Worm (Caenorhabditis elegans) whole organism, L4 larva: ENCODE data around the gene C35A5.3.
A peak's percentile ranks its signal among the peaks of the same experiment; 100 is the strongest.

Source experiments
- F26F4.8 ChIP-seq: fragments of 200-800 bp; sonication (Bioruptor generic); conservative IDR thresholded peaks from 2 replicates; pipeline ENCODE4 v1.3.6; 2022; ENCODE audit warnings: missing genetic modification characterization, missing compliant biosample characterization
- F44E2.7 ChIP-seq: fragments of 200-800 bp; sonication (Bioruptor generic); IDR thresholded peaks from 2 replicates; pipeline ENCODE4 v2.1.2; 2022; ENCODE audit warnings: missing genetic modification characterization, missing compliant biosample characterization
- R02D3.7 ChIP-seq: fragments of 150-350 bp; sonication (generic microtip); optimal IDR thresholded peaks from 3 replicates; lab custom pipeline; 2014; ENCODE audit warnings: missing biosample characterization, missing genetic modification characterization
- T20F7.1 ChIP-seq: fragments of 200-800 bp; sonication (Bioruptor generic); optimal IDR thresholded peaks from 2 replicates; lab custom pipeline; 2018; ENCODE audit warnings: mild to moderate bottlenecking, missing genetic modification characterization, missing compliant biosample characterization
- ZK546.5 ChIP-seq, 2 experiments: sonication (generic microtip); optimal IDR thresholded peaks; 2 replicates each; lab custom pipeline; 2017; ENCODE audit warnings: missing biosample characterization in 2 of 2, missing genetic modification characterization in 2 of 2
- aha-1 ChIP-seq: fragments of 150-350 bp; peaks from one replicate; lab custom pipeline; 2014; ENCODE audit warnings: missing biosample characterization, missing genetic modification characterization
- aly-2 ChIP-seq: sonication (generic microtip); optimal IDR thresholded peaks from 2 replicates; lab custom pipeline; 2018; ENCODE audit warnings: missing biosample characterization, missing genetic modification characterization
- ceh-20 ChIP-seq: fragments of 200-800 bp; sonication (Bioruptor generic); IDR thresholded peaks from 2 replicates; pipeline ENCODE4 v1.3.6; 2022; ENCODE audit warnings: missing genetic modification reagents, missing genetic modification characterization, missing compliant biosample characterization
- ceh-32 ChIP-seq: sonication (generic microtip); optimal IDR thresholded peaks from 2 replicates; lab custom pipeline; 2016; ENCODE audit warnings: mild to moderate bottlenecking, missing genetic modification characterization, missing compliant biosample characterization; ENCODE audit not compliant: poor library complexity
- ceh-82 ChIP-seq: sonication (generic microtip); optimal IDR thresholded peaks from 2 replicates; lab custom pipeline; 2017; ENCODE audit warnings: missing biosample characterization, missing genetic modification characterization
- daf-16 ChIP-seq, 3 experiments: sonication (generic microtip); optimal IDR thresholded peaks; 2 replicates each; lab custom pipeline; 2016 to 2017; ENCODE audit warnings: missing genetic modification characterization in 3 of 3, missing genetic modification reagents in 3 of 3, mild to moderate bottlenecking in 2 of 3, missing compliant biosample characterization in 2 of 3, missing biosample characterization in 1 of 3, moderate library complexity in 1 of 3
- dmd-6 ChIP-seq: fragments of 200-800 bp; sonication (Bioruptor generic); IDR thresholded peaks from 2 replicates; pipeline ENCODE4 v1.3.6; 2022; ENCODE audit warnings: missing genetic modification reagents, missing genetic modification characterization, missing compliant biosample characterization
- dmd-9 ChIP-seq: fragments of 200-800 bp; sonication (Bioruptor generic); IDR thresholded peaks from 2 replicates; pipeline ENCODE4 v1.3.6; 2022; ENCODE audit warnings: missing genetic modification reagents, missing genetic modification characterization, missing compliant biosample characterization
- egl-27 ChIP-seq: sonication (generic microtip); optimal IDR thresholded peaks from 3 replicates; lab custom pipeline; 2017; ENCODE audit warnings: missing biosample characterization, missing genetic modification reagents, missing genetic modification characterization
- egl-43 ChIP-seq: fragments of 200-800 bp; sonication (Bioruptor generic); IDR thresholded peaks from 2 replicates; pipeline ENCODE4 v1.3.6; 2022; ENCODE audit warnings: missing genetic modification reagents, missing genetic modification characterization, missing compliant biosample characterization
- fos-1 ChIP-seq: fragments of 150-350 bp; optimal IDR thresholded peaks from 2 replicates; lab custom pipeline; 2014; ENCODE audit warnings: missing biosample characterization, missing genetic modification characterization
- hlh-11 ChIP-seq: fragments of 200-800 bp; sonication (Bioruptor generic); optimal IDR thresholded peaks from 2 replicates; lab custom pipeline; 2018; ENCODE audit warnings: mild to moderate bottlenecking, missing genetic modification characterization, missing compliant biosample characterization
- hlh-30 ChIP-seq: sonication (generic microtip); optimal IDR thresholded peaks from 2 replicates; lab custom pipeline; 2017; ENCODE audit warnings: antibody characterized with exemption, mild to moderate bottlenecking, missing genetic modification characterization, missing compliant biosample characterization; ENCODE audit not compliant: insufficient read depth
- lin-13 ChIP-seq: fragments of 150-350 bp; optimal IDR thresholded peaks from 2 replicates; lab custom pipeline; 2014; ENCODE audit warnings: missing biosample characterization, missing genetic modification reagents, missing genetic modification characterization
- lin-15B ChIP-seq: fragments of 150-350 bp; sonication (generic microtip); optimal IDR thresholded peaks from 3 replicates; lab custom pipeline; 2014; ENCODE audit warnings: missing biosample characterization, missing genetic modification characterization
- lin-39 ChIP-seq: fragments of 150-350 bp; optimal IDR thresholded peaks from 2 replicates; lab custom pipeline; 2014; ENCODE audit warnings: missing biosample characterization, missing genetic modification reagents, missing genetic modification characterization
- lsy-2 ChIP-seq, 2 experiments: fragments of 150-350 bp in 1 of 2; sonication (generic microtip) in 1 of 2; optimal IDR thresholded peaks; 2 replicates each; lab custom pipeline; 2014 to 2017; ENCODE audit warnings: missing biosample characterization in 2 of 2, missing genetic modification characterization in 2 of 2
- mxl-3 ChIP-seq: fragments of 200-800 bp; sonication (Bioruptor generic); optimal IDR thresholded peaks from 2 replicates; lab custom pipeline; 2018; ENCODE audit warnings: mild to moderate bottlenecking, missing genetic modification characterization, missing compliant biosample characterization
- nhr-10 ChIP-seq: fragments of 150-350 bp; optimal IDR thresholded peaks from 2 replicates; lab custom pipeline; 2014; ENCODE audit warnings: missing biosample characterization, missing genetic modification characterization
- nhr-102 ChIP-seq: sonication (generic microtip); optimal IDR thresholded peaks from 2 replicates; lab custom pipeline; 2016; ENCODE audit warnings: mild to moderate bottlenecking, missing genetic modification characterization, moderate library complexity, missing compliant biosample characterization
- nhr-237 ChIP-seq: sonication (generic microtip); optimal IDR thresholded peaks from 2 replicates; lab custom pipeline; 2017; ENCODE audit warnings: missing biosample characterization, missing genetic modification characterization
- nhr-25 ChIP-seq: sonication (generic microtip); optimal IDR thresholded peaks from 2 replicates; lab custom pipeline; 2017; ENCODE audit warnings: missing genetic modification characterization, mild to moderate bottlenecking, missing compliant biosample characterization, antibody characterized with exemption, moderate library complexity, borderline replicate concordance; ENCODE audit not compliant: insufficient read depth
- nhr-48 ChIP-seq: sonication (generic microtip); optimal IDR thresholded peaks from 2 replicates; lab custom pipeline; 2016; ENCODE audit warnings: mild to moderate bottlenecking, missing genetic modification characterization, missing compliant biosample characterization
- nhr-6 ChIP-seq: fragments of 150-350 bp; optimal IDR thresholded peaks from 2 replicates; lab custom pipeline; 2014; ENCODE audit warnings: missing biosample characterization, missing genetic modification characterization
- php-3 ChIP-seq: fragments of 200-800 bp; sonication (Bioruptor generic); IDR thresholded peaks from 2 replicates; pipeline ENCODE4 v1.3.6; 2022; ENCODE audit warnings: missing genetic modification reagents, missing genetic modification characterization, missing compliant biosample characterization
- pqm-1 ChIP-seq: sonication (generic microtip); optimal IDR thresholded peaks from 2 replicates; lab custom pipeline; 2017; ENCODE audit warnings: missing biosample characterization, missing genetic modification characterization
- set-16 ChIP-seq: fragments of 200-800 bp; sonication (Bioruptor generic); IDR thresholded peaks from 2 replicates; pipeline ENCODE4 v1.3.6; 2022; ENCODE audit warnings: missing genetic modification reagents, missing genetic modification characterization, missing compliant biosample characterization
- skn-1 ChIP-seq: fragments of 150-350 bp; optimal IDR thresholded peaks from 2 replicates; lab custom pipeline; 2014; ENCODE audit warnings: missing biosample characterization, missing genetic modification characterization
- snpc-4 ChIP-seq: fragments of 150-350 bp; optimal IDR thresholded peaks from 2 replicates; lab custom pipeline; 2014; ENCODE audit warnings: missing biosample characterization, missing genetic modification characterization
- vab-7 ChIP-seq: fragments of 200-800 bp; sonication (Bioruptor generic); IDR thresholded peaks from 2 replicates; pipeline ENCODE4 v1.3.6; 2022; ENCODE audit warnings: missing genetic modification reagents, missing genetic modification characterization, missing compliant biosample characterization
- zfp-3 ChIP-seq: fragments of 200-800 bp; sonication (Bioruptor generic); conservative IDR thresholded peaks from 2 replicates; pipeline ENCODE4 v1.3.6; 2022; ENCODE audit warnings: missing genetic modification reagents, missing genetic modification characterization, missing compliant biosample characterization
- zip-11 ChIP-seq: fragments of 200-800 bp; sonication (Bioruptor generic); IDR thresholded peaks from 2 replicates; pipeline ENCODE4 v1.3.6; 2022; ENCODE audit warnings: missing genetic modification characterization, missing compliant biosample characterization
- zip-2 ChIP-seq: fragments of 150-350 bp; optimal IDR thresholded peaks from 2 replicates; lab custom pipeline; 2014; ENCODE audit warnings: missing biosample characterization, missing genetic modification characterization
- ztf-11 ChIP-seq: fragments of 150-350 bp; optimal IDR thresholded peaks from 2 replicates; lab custom pipeline; 2014; ENCODE audit warnings: missing biosample characterization, missing genetic modification characterization
- ztf-7 ChIP-seq: fragments of 150-350 bp; optimal IDR thresholded peaks from 2 replicates; lab custom pipeline; 2014; ENCODE audit warnings: missing biosample characterization, missing genetic modification characterization

The C35A5.3 gene

DNA sequence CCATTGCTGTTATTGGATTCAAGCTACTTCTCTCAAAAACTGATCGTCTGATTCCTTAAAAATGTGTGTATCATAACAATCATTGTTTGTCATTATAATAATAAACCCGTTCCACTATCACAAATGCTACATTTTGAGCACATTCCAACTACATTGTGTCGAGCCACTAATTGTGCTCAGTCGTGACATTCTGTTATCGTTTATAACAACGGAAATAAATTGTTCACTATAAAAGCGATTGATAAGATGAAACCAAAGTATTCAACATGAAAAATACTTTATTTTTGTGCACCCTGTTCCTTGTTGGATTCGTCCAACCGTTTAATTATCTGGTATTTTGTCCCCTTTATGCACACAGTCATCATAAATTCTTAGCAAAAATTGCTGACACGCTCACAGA lies 8.0 kb downstream of the C35A5.3 start, which contains the start of gene ugt-33 (continued):
- no peak for TF ChIP-seq zip-11 (GFP tag; lab: Robert Waterston, UW)
- no peak for TF ChIP-seq nhr-6 (tag; lab: Kevin White, UChicago)
- TF ChIP-seq aly-2 (tag; lab: Kevin White, UChicago): no peak
- no peak for TF ChIP-seq hlh-30 (tag; lab: Kevin White, UChicago)
- peak; percentile 81 for TF ChIP-seq aha-1 (tag; lab: Kevin White, UChicago)
- TF ChIP-seq zfp-3 (GFP tag; lab: Robert Waterston, UW): no peak
- no peak for TF ChIP-seq nhr-237 (tag; lab: Kevin White, UChicago)
- no peak for TF ChIP-seq lsy-2 (tag; optimal IDR thresholded peaks at IDR 0.05; lab: Kevin White, UChicago)
- no peak for TF ChIP-seq R02D3.7 (tag; lab: Kevin White, UChicago)
- TF ChIP-seq ceh-82: no peak
- no peak for TF ChIP-seq ceh-32 (tag; lab: Kevin White, UChicago)
- no peak for TF ChIP-seq snpc-4 (tag; lab: Kevin White, UChicago)
- no peak for TF ChIP-seq vab-7 (GFP tag; lab: Robert Waterston, UW)
- no peak for TF ChIP-seq egl-27 (tag; lab: Kevin White, UChicago)
- no peak for TF ChIP-seq daf-16 (GFP tag; optimal IDR thresholded peaks at IDR 0.05; lab: Kevin White, UChicago)
- TF ChIP-seq daf-16 (tag; optimal IDR thresholded peaks at IDR 0.05; lab: Kevin White, UChicago): peak; percentile 63
- TF ChIP-seq php-3 (GFP tag; lab: Robert Waterston, UW): 0 out of 2 replicates have a peak, but pooled peaks have one; percentile 11
- TF ChIP-seq dmd-6 (GFP tag; lab: Robert Waterston, UW): peak; percentile 37; the same call in 1 of the 2 replicates

DNA sequence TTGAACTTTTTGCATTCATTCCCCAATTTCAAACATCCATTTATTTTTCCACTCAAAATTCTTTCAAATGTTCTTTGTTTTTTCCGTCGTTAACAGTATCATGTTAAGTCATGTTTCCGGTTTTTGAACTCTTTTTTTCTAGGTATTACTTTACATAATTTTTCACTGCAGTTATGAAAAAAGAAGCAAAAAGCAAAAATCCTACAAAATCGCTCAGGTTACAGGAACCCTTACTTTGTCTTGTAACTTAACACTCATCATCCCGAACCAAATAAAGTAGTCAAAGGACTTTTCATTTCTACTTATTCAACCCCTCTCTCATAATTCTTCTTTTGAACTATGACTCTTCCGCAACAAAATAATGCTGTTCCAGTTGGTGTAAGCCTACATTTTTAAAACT lies 9.8 kb downstream of the C35A5.3 start, which contains the start of gene aqp-5:
Gene aqp-5 (plus strand): TSS at position 301 of the 400 bp plus-strand sequence.
- TF ChIP-seq F44E2.7 (GFP tag; lab: Robert Waterston, UW) (no peak), pqm-1 (tag; lab: Kevin White, UChicago) (no peak), lin-15B (no peak), lin-13 (no peak), aly-2 (tag; lab: Kevin White, UChicago) (no peak), egl-43 (GFP tag; lab: Robert Waterston, UW) (no peak), nhr-237 (tag; lab: Kevin White, UChicago) (no peak), F26F4.8 (no peak), nhr-25 (tag; lab: Kevin White, UChicago) (no peak), T20F7.1 (GFP tag; lab: Kevin White, UChicago) (no peak), vab-7 (GFP tag; lab: Robert Waterston, UW) (no peak), skn-1 (tag; lab: Kevin White, UChicago) (no peak), hlh-11 (tag; lab: Kevin White, UChicago) (no peak), ceh-20 (GFP tag; lab: Robert Waterston, UW) (no peak), set-16 (GFP tag; lab: Robert Waterston, UW) (no peak), mxl-3 (GFP tag; lab: Kevin White, UChicago) (no peak), R02D3.7 (tag; lab: Kevin White, UChicago) (no peak), nhr-48 (no peak), dmd-6 (GFP tag; lab: Robert Waterston, UW) (no peak)

- TF ChIP-seq fos-1 (no peak), nhr-10 (tag; lab: Kevin White, UChicago) (no peak), zip-2 (tag; lab: Kevin White, UChicago) (no peak), zfp-3 (GFP tag; lab: Robert Waterston, UW) (no peak), ZK546.5 (tag; optimal IDR thresholded peaks at IDR 0.05; lab: Kevin White, UChicago) (no peak), lin-39 (tag; lab: Kevin White, UChicago) (no peak), dmd-9 (GFP tag; lab: Robert Waterston, UW) (no peak), nhr-102 (no peak), ztf-11 (tag; lab: Kevin White, UChicago) (no peak), ztf-7 (tag; lab: Kevin White, UChicago) (no peak), F26F4.8 (no peak), hlh-11 (tag; lab: Kevin White, UChicago) (no peak), vab-7 (GFP tag; lab: Robert Waterston, UW) (no peak), T20F7.1 (GFP tag; lab: Kevin White, UChicago) (no peak)
- TF ChIP-seq, all 104 proteins: peak for 0
These were observed 11.2 kb downstream of the C35A5.3 start, which contains the start of gene ncx-5 for ce11 chrV:10489998-10490397. Gene ncx-5, minus strand, starts transcription at chrV:10490098.
